Worm (Caenorhabditis elegans) whole organism, L4 larva: ENCODE measurements around the gene vha-1.

Experiments used
- D1046.2 ChIP-seq: fragments of 200-800 bp; sonication (Bioruptor generic); IDR thresholded peaks from 2 replicates; pipeline ENCODE4 v1.3.6; 2022; ENCODE audit warnings: missing genetic modification characterization, missing compliant biosample characterization
- F44E2.7 ChIP-seq: fragments of 200-800 bp; sonication (Bioruptor generic); IDR thresholded peaks from 2 replicates; pipeline ENCODE4 v2.1.2; 2022; ENCODE audit warnings: missing genetic modification characterization, missing compliant biosample characterization
- T20F7.1 ChIP-seq: fragments of 200-800 bp; sonication (Bioruptor generic); optimal IDR thresholded peaks from 2 replicates; lab custom pipeline; 2018; ENCODE audit warnings: mild to moderate bottlenecking, missing genetic modification characterization, missing compliant biosample characterization
- T26A8.4 ChIP-seq: fragments of 200-800 bp; sonication (Bioruptor generic); IDR thresholded peaks from 2 replicates; pipeline ENCODE4 v1.3.6; 2022; ENCODE audit warnings: missing genetic modification characterization, missing compliant biosample characterization
- Y48G9A.11 ChIP-seq: fragments of 200-800 bp; sonication (Bioruptor generic); IDR thresholded peaks from 2 replicates; pipeline ENCODE4 v1.3.6; 2022; ENCODE audit warnings: missing genetic modification reagents, missing genetic modification characterization, missing compliant biosample characterization
- Y5F2A.4 ChIP-seq: fragments of 200-800 bp; sonication (Bioruptor generic); optimal IDR thresholded peaks from 2 replicates; lab custom pipeline; 2018; ENCODE audit warnings: mild to moderate bottlenecking, missing genetic modification characterization, missing compliant biosample characterization
- aha-1 ChIP-seq: fragments of 150-350 bp; peaks from one replicate; lab custom pipeline; 2014; ENCODE audit warnings: missing biosample characterization, missing genetic modification characterization
- aly-2 ChIP-seq: sonication (generic microtip); optimal IDR thresholded peaks from 2 replicates; lab custom pipeline; 2018; ENCODE audit warnings: missing biosample characterization, missing genetic modification characterization
- ama-1 ChIP-seq: fragments of 150-350 bp; optimal IDR thresholded peaks from 2 replicates; lab custom pipeline; 2014; ENCODE audit warnings: inconsistent platforms, mixed read lengths
- ceh-20 ChIP-seq: fragments of 200-800 bp; sonication (Bioruptor generic); IDR thresholded peaks from 2 replicates; pipeline ENCODE4 v1.3.6; 2022; ENCODE audit warnings: missing genetic modification reagents, missing genetic modification characterization, missing compliant biosample characterization
- ceh-28 ChIP-seq: fragments of 150-350 bp; optimal IDR thresholded peaks from 2 replicates; lab custom pipeline; 2014; ENCODE audit warnings: missing biosample characterization, missing genetic modification reagents, missing genetic modification characterization
- ctbp-1 ChIP-seq: fragments of 200-800 bp; sonication (Bioruptor generic); IDR thresholded peaks from 2 replicates; pipeline ENCODE4 v1.3.6; 2022; ENCODE audit warnings: missing genetic modification reagents, missing genetic modification characterization, missing compliant biosample characterization
- daf-16 ChIP-seq, 3 experiments: sonication (generic microtip); optimal IDR thresholded peaks; 2 replicates each; lab custom pipeline; 2016 to 2017; ENCODE audit warnings: missing genetic modification characterization in 3 of 3, missing genetic modification reagents in 3 of 3, mild to moderate bottlenecking in 2 of 3, missing compliant biosample characterization in 2 of 3, missing biosample characterization in 1 of 3, moderate library complexity in 1 of 3
- daf-8 ChIP-seq: fragments of 200-800 bp; sonication (Bioruptor generic); IDR thresholded peaks from 2 replicates; pipeline ENCODE4 v1.3.6; 2022; ENCODE audit warnings: missing genetic modification characterization, missing compliant biosample characterization
- dmd-8 ChIP-seq: fragments of 200-800 bp; sonication (Bioruptor generic); IDR thresholded peaks from 2 replicates; pipeline ENCODE4 v1.3.6; 2022; ENCODE audit warnings: missing genetic modification characterization, missing compliant biosample characterization
- dve-1 ChIP-seq: sonication (generic microtip); optimal IDR thresholded peaks from 2 replicates; lab custom pipeline; 2017; ENCODE audit warnings: antibody characterized with exemption, mild to moderate bottlenecking, missing genetic modification characterization, missing compliant biosample characterization; ENCODE audit not compliant: insufficient read depth
- egl-43 ChIP-seq: fragments of 200-800 bp; sonication (Bioruptor generic); IDR thresholded peaks from 2 replicates; pipeline ENCODE4 v1.3.6; 2022; ENCODE audit warnings: missing genetic modification reagents, missing genetic modification characterization, missing compliant biosample characterization
- fkh-10 ChIP-seq: fragments of 150-350 bp; optimal IDR thresholded peaks from 2 replicates; lab custom pipeline; 2014; ENCODE audit warnings: missing biosample characterization, missing genetic modification reagents, missing genetic modification characterization
- hif-1 ChIP-seq, 2 experiments: sonication (generic microtip); optimal IDR thresholded peaks; 2 replicates each; lab custom pipeline; 2016 to 2017; ENCODE audit warnings: missing compliant biosample characterization in 2 of 2, missing genetic modification characterization in 2 of 2, missing genetic modification reagents in 2 of 2, missing genotype in 2 of 2, mild to moderate bottlenecking in 1 of 2
- hlh-11 ChIP-seq: fragments of 200-800 bp; sonication (Bioruptor generic); optimal IDR thresholded peaks from 2 replicates; lab custom pipeline; 2018; ENCODE audit warnings: mild to moderate bottlenecking, missing genetic modification characterization, missing compliant biosample characterization
- hlh-30 ChIP-seq: sonication (generic microtip); optimal IDR thresholded peaks from 2 replicates; lab custom pipeline; 2017; ENCODE audit warnings: antibody characterized with exemption, mild to moderate bottlenecking, missing genetic modification characterization, missing compliant biosample characterization; ENCODE audit not compliant: insufficient read depth
- lin-1 ChIP-seq: fragments of 200-800 bp; sonication (Bioruptor generic); IDR thresholded peaks from 2 replicates; pipeline ENCODE4 v1.3.6; 2022; ENCODE audit warnings: missing genetic modification reagents, missing genetic modification characterization, missing compliant biosample characterization
- lin-13 ChIP-seq: fragments of 150-350 bp; optimal IDR thresholded peaks from 2 replicates; lab custom pipeline; 2014; ENCODE audit warnings: missing biosample characterization, missing genetic modification reagents, missing genetic modification characterization
- lin-38 ChIP-seq: fragments of 200-800 bp; sonication (Bioruptor generic); IDR thresholded peaks from 2 replicates; pipeline ENCODE4 v1.3.6; 2022; ENCODE audit warnings: missing genetic modification reagents, missing genetic modification characterization, missing compliant biosample characterization
- lsy-2 ChIP-seq, 2 experiments: fragments of 150-350 bp in 1 of 2; sonication (generic microtip) in 1 of 2; optimal IDR thresholded peaks; 2 replicates each; lab custom pipeline; 2014 to 2017; ENCODE audit warnings: missing biosample characterization in 2 of 2, missing genetic modification characterization in 2 of 2
- mdl-1 ChIP-seq, 2 experiments: fragments of 150-350 bp in 1 of 2; sonication (generic microtip) in 1 of 2; optimal IDR thresholded peaks; 2 replicates each; lab custom pipeline; 2014 to 2017; ENCODE audit warnings: missing biosample characterization in 2 of 2, missing genetic modification characterization in 2 of 2
- mes-2 ChIP-seq: sonication (generic microtip); optimal IDR thresholded peaks from 2 replicates; lab custom pipeline; 2016; ENCODE audit warnings: missing genotype, mild to moderate bottlenecking, missing genetic modification characterization, missing compliant biosample characterization; ENCODE audit not compliant: poor library complexity, severe bottlenecking
- mxl-3 ChIP-seq: fragments of 200-800 bp; sonication (Bioruptor generic); optimal IDR thresholded peaks from 2 replicates; lab custom pipeline; 2018; ENCODE audit warnings: mild to moderate bottlenecking, missing genetic modification characterization, missing compliant biosample characterization
- nhr-102 ChIP-seq: sonication (generic microtip); optimal IDR thresholded peaks from 2 replicates; lab custom pipeline; 2016; ENCODE audit warnings: mild to moderate bottlenecking, missing genetic modification characterization, moderate library complexity, missing compliant biosample characterization
- nhr-11 ChIP-seq: fragments of 150-350 bp; optimal IDR thresholded peaks from 2 replicates; lab custom pipeline; 2014; ENCODE audit warnings: missing biosample characterization, missing genetic modification characterization
- nhr-28 ChIP-seq: fragments of 150-350 bp; optimal IDR thresholded peaks from 2 replicates; lab custom pipeline; 2014; ENCODE audit warnings: missing biosample characterization, missing genetic modification characterization
- nhr-48 ChIP-seq: sonication (generic microtip); optimal IDR thresholded peaks from 2 replicates; lab custom pipeline; 2016; ENCODE audit warnings: mild to moderate bottlenecking, missing genetic modification characterization, missing compliant biosample characterization
- nhr-6 ChIP-seq: fragments of 150-350 bp; optimal IDR thresholded peaks from 2 replicates; lab custom pipeline; 2014; ENCODE audit warnings: missing biosample characterization, missing genetic modification characterization
- rbr-2 ChIP-seq: sonication (generic microtip); optimal IDR thresholded peaks from 2 replicates; lab custom pipeline; 2016; ENCODE audit warnings: missing genotype, missing genetic modification characterization, missing compliant biosample characterization
- sdz-12 ChIP-seq: fragments of 200-800 bp; sonication (Bioruptor generic); optimal IDR thresholded peaks from 2 replicates; lab custom pipeline; 2018; ENCODE audit warnings: mild to moderate bottlenecking, missing genetic modification characterization, missing compliant biosample characterization
- set-16 ChIP-seq: fragments of 200-800 bp; sonication (Bioruptor generic); IDR thresholded peaks from 2 replicates; pipeline ENCODE4 v1.3.6; 2022; ENCODE audit warnings: missing genetic modification reagents, missing genetic modification characterization, missing compliant biosample characterization
- spr-3 ChIP-seq: fragments of 200-800 bp; sonication (Bioruptor generic); optimal IDR thresholded peaks from 2 replicates; lab custom pipeline; 2018; ENCODE audit warnings: mild to moderate bottlenecking, missing genetic modification characterization, missing compliant biosample characterization
- tra-1 ChIP-seq: fragments of 200-800 bp; sonication (Bioruptor generic); IDR thresholded peaks from 2 replicates; pipeline ENCODE4 v1.3.6; 2022; ENCODE audit warnings: missing genetic modification reagents, missing genetic modification characterization, missing compliant biosample characterization
- unc-130 ChIP-seq: sonication (generic microtip); optimal IDR thresholded peaks from 2 replicates; lab custom pipeline; 2016; ENCODE audit warnings: missing genetic modification reagents, missing genetic modification characterization, missing compliant biosample characterization
- unc-62 ChIP-seq, 3 experiments: fragments of 150-350 bp in 1 of 3; sonication (generic microtip); optimal IDR thresholded peaks in 2 of 3; peaks in 1 of 3; 1 replicate in 1 of 3; 2 replicates in 2 of 3; lab custom pipeline; 2014 to 2017; ENCODE audit warnings: missing biosample characterization in 3 of 3, missing genetic modification characterization in 3 of 3, missing genetic modification reagents in 3 of 3, missing genotype in 1 of 3
- zfp-2 ChIP-seq: sonication (generic microtip); optimal IDR thresholded peaks from 2 replicates; lab custom pipeline; 2016; ENCODE audit warnings: mild to moderate bottlenecking, missing genetic modification characterization, missing compliant biosample characterization
- zip-2 ChIP-seq: fragments of 150-350 bp; optimal IDR thresholded peaks from 2 replicates; lab custom pipeline; 2014; ENCODE audit warnings: missing biosample characterization, missing genetic modification characterization

The vha-1 gene

DNA sequence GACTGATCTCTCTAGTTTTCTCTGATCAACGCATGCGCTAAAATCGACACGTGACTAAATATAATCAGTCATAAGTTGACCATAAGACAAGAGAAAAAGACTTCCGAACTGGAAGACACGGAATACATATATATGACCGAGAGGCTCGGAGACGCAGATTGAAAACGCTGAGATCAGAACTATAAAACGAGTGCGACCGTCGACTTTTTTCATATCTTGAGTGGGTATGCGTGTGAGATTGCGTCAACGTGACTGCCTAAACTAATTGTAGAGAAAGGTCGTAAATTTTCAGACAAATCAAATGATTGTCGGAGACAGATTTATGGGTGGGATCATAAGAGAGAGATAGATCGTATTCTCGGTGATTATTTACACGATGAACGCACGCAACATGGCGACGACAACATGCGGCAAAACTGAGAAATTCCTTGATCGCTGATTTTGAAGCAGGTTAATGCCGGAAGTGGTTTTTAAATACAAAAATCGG lies 26.5 kb downstream of the vha-1 start (continued):
- TF ChIP-seq ama-1 (lab: Kevin White, UChicago): peak; percentile 64
- TF ChIP-seq nhr-28 (tag; lab: Kevin White, UChicago): peak; percentile 75
- peak; percentile 30; the same call in 1 of the 2 replicates for TF ChIP-seq lin-38 (GFP tag; lab: Robert Waterston, UW)
- TF ChIP-seq dmd-8 (GFP tag; lab: Robert Waterston, UW): no peak
- TF ChIP-seq ceh-20 (GFP tag; lab: Robert Waterston, UW): peak; percentile 72
- TF ChIP-seq unc-62 (GFP tag; optimal IDR thresholded peaks at IDR 0.05 in 1 of 2; lab: Kevin White, UChicago): no peak
- TF ChIP-seq unc-62 (tag; optimal IDR thresholded peaks at IDR 0.05; lab: Kevin White, UChicago): no peak
- no peak for TF ChIP-seq ctbp-1 (GFP tag; lab: Robert Waterston, UW)
- TF ChIP-seq zip-2: peak; percentile 5
- TF ChIP-seq Y5F2A.4: no peak
- 0 out of 2 replicates have a peak, but pooled peaks have one; percentile 15 for TF ChIP-seq T26A8.4 (GFP tag; lab: Robert Waterston, UW)
- no peak for TF ChIP-seq daf-16 (GFP tag; optimal IDR thresholded peaks at IDR 0.05; lab: Kevin White, UChicago)
- peak; percentile 13 for TF ChIP-seq daf-16 (tag; optimal IDR thresholded peaks at IDR 0.05; lab: Kevin White, UChicago)
- 0 out of 2 replicates have a peak, but pooled peaks have one; percentile 6 for TF ChIP-seq tra-1
- TF ChIP-seq Y48G9A.11 (GFP tag; lab: Robert Waterston, UW): no peak
- peak; percentile 87 for TF ChIP-seq hlh-30 (tag; lab: Kevin White, UChicago)
- TF ChIP-seq hlh-11: peak; percentile 81
- peak; percentile 86 for TF ChIP-seq nhr-48
- no peak for TF ChIP-seq daf-8 (GFP tag; lab: Robert Waterston, UW)
- TF ChIP-seq spr-3 (GFP tag; lab: Kevin White, UChicago): no peak

DNA sequence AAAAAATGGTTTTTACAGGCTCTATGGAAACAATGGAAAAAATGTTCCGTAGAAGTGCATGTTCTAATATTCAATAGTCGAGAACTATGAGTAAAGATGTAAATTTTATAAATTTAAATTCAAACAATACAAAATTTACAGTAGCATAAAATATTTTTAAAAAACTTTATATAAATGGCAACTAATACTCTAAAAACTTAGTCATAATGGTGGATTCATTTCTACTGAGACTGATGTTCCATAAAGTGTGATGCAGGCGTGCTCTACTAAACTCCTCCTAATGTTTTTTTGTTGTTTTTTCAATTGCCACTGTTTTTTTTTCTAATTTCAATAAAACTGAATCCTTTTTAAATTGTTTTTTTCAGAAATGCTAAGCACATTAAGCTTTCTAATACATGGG lies 27.1 kb downstream of the vha-1 start, which contains the start of gene gtap-2:
gtap-2 (plus strand) TSS at position 366 of the 400 bp plus-strand sequence.
- TF ChIP-seq lsy-2 (tag; optimal IDR thresholded peaks at IDR 0.05; lab: Kevin White, UChicago): peak in 1 of 2 experiments; percentile 37
- peak; percentile 37 for TF ChIP-seq T20F7.1
- TF ChIP-seq lin-38 (GFP tag; lab: Robert Waterston, UW): peak; percentile 53
- peak; percentile 35 for TF ChIP-seq mes-2 (tag; lab: Kevin White, UChicago)
- TF ChIP-seq dve-1 (tag; lab: Kevin White, UChicago): peak; percentile 3
- no peak for TF ChIP-seq ceh-20 (GFP tag; lab: Robert Waterston, UW)
- peak; percentile 9 for TF ChIP-seq hlh-30 (tag; lab: Kevin White, UChicago)
- TF ChIP-seq nhr-102 (tag; lab: Kevin White, UChicago): no peak
- TF ChIP-seq hif-1 (tag; optimal IDR thresholded peaks at IDR 0.05; lab: Kevin White, UChicago): peak in 1 of 2 experiments; percentile 54
- TF ChIP-seq set-16: no peak
- TF ChIP-seq lin-13 (GFP tag; lab: Kevin White, UChicago): no peak

DNA sequence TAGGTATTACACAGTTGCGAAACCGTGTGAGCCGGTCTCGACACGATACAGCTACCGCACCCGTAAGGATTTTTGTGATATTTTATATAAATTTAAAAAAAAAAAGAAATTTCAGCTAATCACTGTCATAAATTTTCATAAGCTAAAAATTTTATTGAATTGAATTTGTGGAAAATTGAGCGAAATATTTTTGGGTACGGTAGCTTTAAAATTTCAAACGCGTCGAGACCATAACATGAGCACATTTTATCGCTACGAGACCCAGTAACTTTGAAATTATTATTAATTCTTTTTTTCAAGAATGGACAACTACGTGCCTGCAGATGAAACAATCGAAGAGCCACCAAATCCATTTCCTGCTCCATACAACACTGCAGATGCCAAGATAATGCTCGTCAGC lies 32.1 kb downstream of the vha-1 start, which contains the start of gene ZK632.14:
ZK632.14 (plus strand) TSS at position 301 of the 400 bp plus-strand sequence.
- TF ChIP-seq fkh-10 (GFP tag; lab: Kevin White, UChicago) (no peak), T26A8.4 (GFP tag; lab: Robert Waterston, UW) (0 out of 2 replicates have a peak, but pooled peaks have one; percentile 13)

DNA sequence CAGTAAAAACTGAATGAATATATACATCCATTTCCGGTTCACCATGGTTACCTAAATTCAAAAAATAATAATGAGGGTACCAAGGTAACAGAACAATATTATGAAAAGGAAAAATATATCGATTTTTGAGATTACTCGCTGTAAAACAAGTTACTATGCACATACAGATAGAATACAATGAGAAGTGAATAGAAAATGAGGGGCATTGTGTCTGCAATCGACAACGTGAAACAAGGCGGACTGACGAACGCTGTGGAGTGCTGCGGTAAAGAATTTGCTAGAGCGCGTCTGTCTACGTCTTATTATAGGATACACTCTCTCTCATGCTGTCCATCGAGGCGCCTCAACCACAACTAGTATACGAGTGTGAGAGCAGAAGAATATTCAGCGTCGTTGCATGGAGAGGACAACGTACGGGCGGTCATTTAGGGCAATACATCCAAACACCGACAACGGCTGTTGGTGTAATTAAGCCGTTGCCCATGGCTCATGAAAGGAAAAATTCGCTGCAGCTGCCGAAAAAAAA lies 36.1 kb downstream of the vha-1 start, which contains the start of gene cnx-1:
cnx-1 (minus strand) TSS at position 51 of the 526 bp plus-strand sequence.
- TF ChIP-seq mdl-1 (tag; optimal IDR thresholded peaks at IDR 0.05; lab: Kevin White, UChicago): peak in 1 of 2 experiments; percentile 31
- TF ChIP-seq dve-1 (tag; lab: Kevin White, UChicago): peak; percentile 22
- peak in 1 of 2 experiments; percentile 52 for TF ChIP-seq lsy-2 (tag; optimal IDR thresholded peaks at IDR 0.05; lab: Kevin White, UChicago)
- TF ChIP-seq ceh-28: peak; percentile 28
- TF ChIP-seq zfp-2: no peak
- peak; percentile 84 for TF ChIP-seq aha-1 (tag; lab: Kevin White, UChicago)
- peak; percentile 63 for TF ChIP-seq nhr-6 (tag; lab: Kevin White, UChicago)
- peak; percentile 45 for TF ChIP-seq mxl-3
- TF ChIP-seq F44E2.7 (GFP tag; lab: Robert Waterston, UW): 0 out of 2 replicates have a peak, but pooled peaks have one; percentile 22
- TF ChIP-seq rbr-2 (tag; lab: Kevin White, UChicago): peak; percentile 33
- TF ChIP-seq nhr-11: peak; percentile 30
- TF ChIP-seq lin-1 (GFP tag; lab: Robert Waterston, UW): no peak
- no peak for TF ChIP-seq D1046.2 (GFP tag; lab: Robert Waterston, UW)
- TF ChIP-seq aly-2 (tag; lab: Kevin White, UChicago): no peak
- peak; percentile 55; the same call in 1 of the 2 replicates for TF ChIP-seq egl-43 (GFP tag; lab: Robert Waterston, UW)
- TF ChIP-seq unc-130 (GFP tag; lab: Kevin White, UChicago): no peak
- peak; percentile 16 for TF ChIP-seq hlh-11
- TF ChIP-seq sdz-12 (GFP tag; lab: Kevin White, UChicago): no peak
- TF ChIP-seq mes-2 (tag; lab: Kevin White, UChicago): peak; percentile 41
